Worm (Caenorhabditis elegans) whole organism, L1 larva: Measurements from ENCODE around the gene F42A10.5.
A peak's percentile ranks its signal among the peaks of the same experiment; 100 is the strongest.

ENCODE experiments used
- C16A3.4 ChIP-seq: fragments of 150-350 bp; optimal IDR thresholded peaks from 2 replicates; lab custom pipeline; 2014; ENCODE audit warnings: missing biosample characterization, missing genetic modification characterization
- C34B4.2 ChIP-seq: sonication (generic microtip); optimal IDR thresholded peaks from 2 replicates; lab custom pipeline; 2017; ENCODE audit warnings: mild to moderate bottlenecking, missing genetic modification characterization, missing compliant biosample characterization
- aha-1 ChIP-seq: fragments of 150-350 bp; optimal IDR thresholded peaks from 2 replicates; lab custom pipeline; 2014; ENCODE audit warnings: missing biosample characterization, missing genetic modification characterization
- alr-1 ChIP-seq: fragments of 200-800 bp; sonication (Bioruptor generic); optimal IDR thresholded peaks from 2 replicates; lab custom pipeline; 2018; ENCODE audit warnings: borderline replicate concordance, mild to moderate bottlenecking, missing genetic modification characterization, missing compliant biosample characterization
- aly-2 ChIP-seq: fragments of 150-350 bp; optimal IDR thresholded peaks from 2 replicates; lab custom pipeline; 2014; ENCODE audit warnings: missing biosample characterization, missing genetic modification characterization
- blmp-1 ChIP-seq: fragments of 150-350 bp; optimal IDR thresholded peaks from 2 replicates; lab custom pipeline; 2014; ENCODE audit warnings: missing biosample characterization, missing genetic modification characterization
- ceh-82 ChIP-seq, 3 experiments: fragments of 150-350 bp in 1 of 3; sonication (generic microtip) in 2 of 3; optimal IDR thresholded peaks; 2 replicates each; lab custom pipeline; 2014 to 2017; ENCODE audit warnings: missing biosample characterization in 3 of 3, missing genetic modification characterization in 3 of 3
- ceh-90 ChIP-seq: sonication (generic microtip); optimal IDR thresholded peaks from 2 replicates; lab custom pipeline; 2016; ENCODE audit warnings: missing genetic modification characterization, missing compliant biosample characterization
- ces-1 ChIP-seq: fragments of 150-350 bp; optimal IDR thresholded peaks from 2 replicates; lab custom pipeline; 2014; ENCODE audit warnings: missing biosample characterization, missing genetic modification reagents, missing genetic modification characterization
- efl-1 ChIP-seq, 4 experiments: fragments of 150-350 bp; optimal IDR thresholded peaks in 3 of 4; peaks in 1 of 4; 1 replicate in 1 of 4; 2 replicates in 3 of 4; lab custom pipeline; 2014; ENCODE audit warnings: missing biosample characterization in 2 of 4, missing genetic modification characterization in 2 of 4, missing genetic modification reagents in 2 of 4
- efl-3 ChIP-seq: fragments of 200-800 bp; sonication (Bioruptor generic); optimal IDR thresholded peaks from 2 replicates; lab custom pipeline; 2018; ENCODE audit warnings: mild to moderate bottlenecking, missing genetic modification characterization, missing compliant biosample characterization
- egl-27 ChIP-seq, 2 experiments: fragments of 150-350 bp in 1 of 2; sonication (generic microtip); optimal IDR thresholded peaks; 3 replicates each; lab custom pipeline; 2017 to 2018; ENCODE audit warnings: missing biosample characterization in 2 of 2, missing genetic modification characterization in 2 of 2, missing genetic modification reagents in 2 of 2
- ets-5 ChIP-seq: fragments of 200-800 bp; sonication (Bioruptor generic); IDR thresholded peaks from 2 replicates; pipeline ENCODE4 v1.3.6; 2022; ENCODE audit warnings: missing genetic modification characterization, missing compliant biosample characterization
- fkh-10 ChIP-seq: sonication (generic microtip); optimal IDR thresholded peaks from 2 replicates; lab custom pipeline; 2017; ENCODE audit warnings: missing biosample characterization, missing genetic modification reagents, missing genetic modification characterization
- fkh-4 ChIP-seq: sonication (generic microtip); optimal IDR thresholded peaks from 2 replicates; lab custom pipeline; 2016; ENCODE audit warnings: missing compliant biosample characterization, missing genetic modification characterization, borderline replicate concordance
- fos-1 ChIP-seq: fragments of 150-350 bp; optimal IDR thresholded peaks from 2 replicates; lab custom pipeline; 2014; ENCODE audit warnings: missing biosample characterization, missing genetic modification characterization
- hlh-4 ChIP-seq: sonication (generic microtip); optimal IDR thresholded peaks from 2 replicates; lab custom pipeline; 2016; ENCODE audit warnings: mild to moderate bottlenecking, missing genetic modification characterization, missing compliant biosample characterization
- hpl-2 ChIP-seq: fragments of 150-350 bp; optimal IDR thresholded peaks from 2 replicates; lab custom pipeline; 2014; ENCODE audit warnings: missing biosample characterization, missing genetic modification reagents, missing genetic modification characterization
- irx-1 ChIP-seq: sonication (generic microtip); optimal IDR thresholded peaks from 2 replicates; lab custom pipeline; 2016; ENCODE audit warnings: missing genetic modification characterization, missing compliant biosample characterization
- jun-1 ChIP-seq: fragments of 150-350 bp; optimal IDR thresholded peaks from 2 replicates; lab custom pipeline; 2014; ENCODE audit warnings: missing biosample characterization, missing genetic modification reagents, missing genetic modification characterization
- lin-15B ChIP-seq: fragments of 150-350 bp; sonication (generic microtip); optimal IDR thresholded peaks from 3 replicates; lab custom pipeline; 2014; ENCODE audit warnings: missing biosample characterization, missing genetic modification characterization
- lin-35 ChIP-seq, 2 experiments: fragments of 150-350 bp; optimal IDR thresholded peaks; 2 replicates each; lab custom pipeline; 2014; ENCODE audit warnings: missing biosample characterization in 2 of 2, missing genetic modification characterization in 2 of 2, missing genetic modification reagents in 2 of 2
- lin-39 ChIP-seq: fragments of 150-350 bp; optimal IDR thresholded peaks from 2 replicates; lab custom pipeline; 2014; ENCODE audit warnings: missing biosample characterization, missing genetic modification reagents, missing genetic modification characterization
- lir-3 ChIP-seq: sonication (generic microtip); optimal IDR thresholded peaks from 2 replicates; lab custom pipeline; 2016; ENCODE audit warnings: mild to moderate bottlenecking, missing genetic modification characterization, moderate library complexity, missing compliant biosample characterization; ENCODE audit not compliant: poor library complexity
- lsy-2 ChIP-seq, 2 experiments: fragments of 150-350 bp; optimal IDR thresholded peaks; 2 replicates each; lab custom pipeline; 2014; ENCODE audit warnings: missing biosample characterization in 2 of 2, missing genetic modification characterization in 2 of 2
- mab-9 ChIP-seq: fragments of 200-800 bp; sonication (Bioruptor generic); IDR thresholded peaks from 2 replicates; pipeline ENCODE4 v1.3.6; 2022; ENCODE audit warnings: missing genetic modification reagents, missing genetic modification characterization, missing compliant biosample characterization
- mep-1 ChIP-seq: fragments of 150-350 bp; optimal IDR thresholded peaks from 2 replicates; lab custom pipeline; 2014; ENCODE audit warnings: missing biosample characterization, missing genetic modification characterization
- nhr-19 ChIP-seq: fragments of 200-800 bp; sonication (Bioruptor generic); conservative IDR thresholded peaks from 2 replicates; pipeline ENCODE4 v1.3.6; 2022; ENCODE audit warnings: missing genetic modification characterization, missing compliant biosample characterization
- nhr-28 ChIP-seq: fragments of 150-350 bp; optimal IDR thresholded peaks from 2 replicates; lab custom pipeline; 2014; ENCODE audit warnings: missing biosample characterization, missing genetic modification characterization
- nhr-47 ChIP-seq: sonication (generic microtip); optimal IDR thresholded peaks from 2 replicates; lab custom pipeline; 2016; ENCODE audit warnings: mild to moderate bottlenecking, missing genetic modification characterization, moderate library complexity, missing compliant biosample characterization
- nhr-71 ChIP-seq: sonication (generic microtip); optimal IDR thresholded peaks from 2 replicates; lab custom pipeline; 2016; ENCODE audit warnings: mild to moderate bottlenecking, missing genetic modification characterization, moderate library complexity, missing compliant biosample characterization
- nhr-76 ChIP-seq: sonication (generic microtip); optimal IDR thresholded peaks from 2 replicates; lab custom pipeline; 2017; ENCODE audit warnings: missing biosample characterization, missing genetic modification characterization
- nhr-77 ChIP-seq: fragments of 150-350 bp; optimal IDR thresholded peaks from 2 replicates; lab custom pipeline; 2014; ENCODE audit warnings: missing biosample characterization, missing genetic modification characterization
- nhr-85 ChIP-seq: sonication (generic microtip); peaks from one replicate; lab custom pipeline; 2016; ENCODE audit warnings: missing genetic modification characterization, inconsistent platforms, missing compliant biosample characterization
- nhr-90 ChIP-seq: sonication (generic microtip); optimal IDR thresholded peaks from 2 replicates; lab custom pipeline; 2016; ENCODE audit warnings: mild to moderate bottlenecking, missing genetic modification characterization, missing compliant biosample characterization; ENCODE audit not compliant: poor library complexity
- pag-3 ChIP-seq: sonication (generic microtip); optimal IDR thresholded peaks from 2 replicates; lab custom pipeline; 2017; ENCODE audit warnings: missing genetic modification characterization, mild to moderate bottlenecking, missing compliant biosample characterization, antibody characterized with exemption, borderline replicate concordance; ENCODE audit not compliant: insufficient read depth
- pax-3 ChIP-seq: fragments of 200-800 bp; sonication (Bioruptor generic); optimal IDR thresholded peaks from 2 replicates; lab custom pipeline; 2018; ENCODE audit warnings: mild to moderate bottlenecking, missing genetic modification characterization, moderate library complexity, missing compliant biosample characterization
- pqm-1 ChIP-seq: sonication (generic microtip); optimal IDR thresholded peaks from 3 replicates; lab custom pipeline; 2017; ENCODE audit warnings: missing biosample characterization, missing genetic modification characterization
- skn-1 ChIP-seq: fragments of 150-350 bp; optimal IDR thresholded peaks from 2 replicates; lab custom pipeline; 2014; ENCODE audit warnings: missing biosample characterization, missing genetic modification characterization
- snpc-4 ChIP-seq: fragments of 150-350 bp; optimal IDR thresholded peaks from 2 replicates; lab custom pipeline; 2014; ENCODE audit warnings: missing biosample characterization, missing genetic modification characterization
- sup-37 ChIP-seq: fragments of 200-800 bp; sonication (Bioruptor generic); optimal IDR thresholded peaks from 2 replicates; lab custom pipeline; 2018; ENCODE audit warnings: mild to moderate bottlenecking, missing genetic modification characterization, missing compliant biosample characterization
- swsn-7 ChIP-seq: sonication (generic microtip); optimal IDR thresholded peaks from 2 replicates; lab custom pipeline; 2016; ENCODE audit warnings: missing genetic modification characterization, missing compliant biosample characterization
- tbx-2 ChIP-seq: sonication (generic microtip); optimal IDR thresholded peaks from 2 replicates; lab custom pipeline; 2016; ENCODE audit warnings: missing genetic modification characterization, missing compliant biosample characterization
- tlp-1 ChIP-seq: fragments of 150-350 bp; optimal IDR thresholded peaks from 2 replicates; lab custom pipeline; 2014; ENCODE audit warnings: missing biosample characterization, missing genetic modification characterization
- unc-30 ChIP-seq: sonication (generic microtip); optimal IDR thresholded peaks from 2 replicates; lab custom pipeline; 2017; ENCODE audit warnings: missing biosample characterization, missing genetic modification characterization
- unc-86 ChIP-seq: sonication (generic microtip); optimal IDR thresholded peaks from 2 replicates; lab custom pipeline; 2016; ENCODE audit warnings: missing genetic modification characterization, missing compliant biosample characterization
- unc-98 ChIP-seq: fragments of 200-800 bp; sonication (Bioruptor generic); IDR thresholded peaks from 2 replicates; pipeline ENCODE4 v1.3.6; 2022; ENCODE audit warnings: missing genetic modification characterization, missing compliant biosample characterization
- xbp-1 ChIP-seq: sonication (generic microtip); optimal IDR thresholded peaks from 2 replicates; lab custom pipeline; 2016; ENCODE audit warnings: missing genetic modification characterization, missing compliant biosample characterization
- zag-1 ChIP-seq: fragments of 150-350 bp; optimal IDR thresholded peaks from 2 replicates; lab custom pipeline; 2014; ENCODE audit warnings: missing biosample characterization, missing genetic modification characterization
- zip-4 ChIP-seq: fragments of 200-800 bp; sonication (Bioruptor generic); optimal IDR thresholded peaks from 2 replicates; lab custom pipeline; 2018; ENCODE audit warnings: mild to moderate bottlenecking, missing genetic modification characterization, moderate library complexity, missing compliant biosample characterization

The F42A10.5 gene

ce11 chrIII:6138457-6138856, 34.8 kb downstream of the F42A10.5 start (continued):
- no peak for TF ChIP-seq snpc-4
- TF ChIP-seq efl-1 (optimal IDR thresholded peaks at IDR 0.05; lab: Kevin White, UChicago): no peak
- TF ChIP-seq efl-1 (GFP tag; optimal IDR thresholded peaks at IDR 0.05 in 1 of 2; lab: Kevin White, UChicago): peak in 1 of 2 experiments; percentile 22
- TF ChIP-seq alr-1 (tag; lab: Kevin White, UChicago): no peak
- TF ChIP-seq C16A3.4 (tag; lab: Kevin White, UChicago): no peak
- TF ChIP-seq nhr-19: peak; percentile 39; the same call in 1 of the 2 replicates
- TF ChIP-seq tbx-2 (tag; lab: Kevin White, UChicago): no peak
- no peak for TF ChIP-seq efl-3
- TF ChIP-seq aly-2 (tag; lab: Kevin White, UChicago): no peak

- TF ChIP-seq nhr-28 (tag; lab: Kevin White, UChicago) (no peak), nhr-71 (tag; lab: Kevin White, UChicago) (peak; percentile 89), efl-1 (optimal IDR thresholded peaks at IDR 0.05; lab: Kevin White, UChicago) (peak; percentile 47 to 55), efl-1 (GFP tag; optimal IDR thresholded peaks at IDR 0.05 in 1 of 2; lab: Kevin White, UChicago) (peak in 1 of 2 experiments; percentile 35), lin-15B (tag; lab: Kevin White, UChicago) (no peak), nhr-47 (peak; percentile 69), lin-39 (tag; lab: Kevin White, UChicago) (no peak), blmp-1 (no peak), xbp-1 (peak; percentile 63), C16A3.4 (tag; lab: Kevin White, UChicago) (no peak), unc-30 (tag; lab: Kevin White, UChicago) (no peak), tlp-1 (no peak), fos-1 (tag; lab: Kevin White, UChicago) (peak; percentile 5), sup-37 (GFP tag; lab: Kevin White, UChicago) (no peak), lir-3 (tag; lab: Kevin White, UChicago) (peak; percentile 2), egl-27 (tag; optimal IDR thresholded peaks at IDR 0.05; lab: Kevin White, UChicago) (peak in 1 of 2 experiments; percentile 48), pax-3 (tag; lab: Kevin White, UChicago) (no peak), nhr-90 (no peak), alr-1 (tag; lab: Kevin White, UChicago) (no peak), zip-4 (GFP tag; lab: Kevin White, UChicago) (peak; percentile 27), lsy-2 (tag; optimal IDR thresholded peaks at IDR 0.05; lab: Kevin White, UChicago) (peak; percentile 70 to 72), zag-1 (tag; lab: Kevin White, UChicago) (no peak), lin-35 (GFP tag; optimal IDR thresholded peaks at IDR 0.05; lab: Kevin White, UChicago) (peak in 1 of 2 experiments; percentile 53), jun-1 (tag; lab: Kevin White, UChicago) (peak; percentile 3), fkh-4 (tag; lab: Kevin White, UChicago) (no peak), pqm-1 (tag; lab: Kevin White, UChicago) (no peak), pag-3 (tag; lab: Kevin White, UChicago) (no peak), skn-1 (no peak), nhr-85 (tag; lab: Kevin White, UChicago) (no peak), ces-1 (GFP tag; lab: Kevin White, UChicago) (peak; percentile 59), mep-1 (tag; lab: Kevin White, UChicago) (peak; percentile 68), ets-5 (GFP tag; lab: Robert Waterston, UW) (no peak), nhr-76 (tag; lab: Kevin White, UChicago) (no peak), swsn-7 (tag; lab: Kevin White, UChicago) (peak; percentile 77), fkh-10 (peak; percentile 96), hlh-4 (tag; lab: Kevin White, UChicago) (no peak), ceh-82 (tag; optimal IDR thresholded peaks at IDR 0.05; lab: Kevin White, UChicago) (peak; percentile 3 to 82 (median 78)), aha-1 (tag; lab: Kevin White, UChicago) (no peak), unc-98 (GFP tag; lab: Robert Waterston, UW) (no peak), C34B4.2 (tag; lab: Kevin White, UChicago) (no peak), mab-9 (GFP tag; lab: Robert Waterston, UW) (0 out of 2 replicates have a peak, but pooled peaks have one; percentile 31), efl-3 (no peak), nhr-77 (tag; lab: Kevin White, UChicago) (no peak), irx-1 (peak; percentile 57), ceh-90 (tag; lab: Kevin White, UChicago) (no peak), unc-86 (peak; percentile 87), nhr-19 (peak; percentile 44), hpl-2 (GFP tag; lab: Kevin White, UChicago) (no peak)
These were observed 35.8 kb downstream of the F42A10.5 start for ce11 chrIII:6137431-6137830.
